Worm (Caenorhabditis elegans) whole organism, mixed stage, embryonic: ENCODE data around the gene mup-4.

Experiments used
- nhr-237 ChIP-seq: fragments of 150-350 bp; optimal IDR thresholded peaks from 2 replicates; lab custom pipeline; 2014; ENCODE audit warnings: missing biosample characterization, missing genetic modification characterization
- pha-4 ChIP-seq: fragments of 150-350 bp; optimal IDR thresholded peaks from 2 replicates; lab custom pipeline; 2018; ENCODE audit warnings: missing biosample characterization, missing genetic modification reagents, missing genetic modification characterization
- snpc-4 ChIP-seq: fragments of 150-350 bp; optimal IDR thresholded peaks from 2 replicates; lab custom pipeline; 2014; ENCODE audit warnings: missing biosample characterization, missing genetic modification characterization
- unc-39 ChIP-seq: fragments of 150-350 bp; optimal IDR thresholded peaks from 2 replicates; lab custom pipeline; 2014; ENCODE audit warnings: missing biosample characterization, missing genetic modification characterization
- ztf-11 ChIP-seq: fragments of 150-350 bp; optimal IDR thresholded peaks from 2 replicates; lab custom pipeline; 2014; ENCODE audit warnings: missing biosample characterization, missing genetic modification characterization

ce11 chrIII:7530108-7530507 lies 41.2 kb upstream of the mup-4 start:
- TF ChIP-seq unc-39 (tag; lab: Kevin White, UChicago) = no peak
- TF ChIP-seq snpc-4 (tag; lab: Kevin White, UChicago) = no peak
- TF ChIP-seq ztf-11 (tag; lab: Kevin White, UChicago) = no peak
- TF ChIP-seq pha-4 (tag; lab: Kevin White, UChicago) = no peak
- TF ChIP-seq nhr-237 (tag; lab: Kevin White, UChicago) = no peak
